Worm (Caenorhabditis elegans) whole organism, L3 larva: ENCODE results near the gene eat-4.

Source experiments
- R02D3.7 ChIP-seq: fragments of 150-350 bp; optimal IDR thresholded peaks from 2 replicates; lab custom pipeline; 2014; ENCODE audit warnings: missing biosample characterization, missing genetic modification characterization
- ama-1 ChIP-seq: fragments of 150-350 bp; optimal IDR thresholded peaks from 2 replicates; lab custom pipeline; 2018
- ceh-82 ChIP-seq: fragments of 150-350 bp; optimal IDR thresholded peaks from 2 replicates; lab custom pipeline; 2014; ENCODE audit warnings: missing biosample characterization, missing genetic modification characterization
- ceh-9 ChIP-seq: sonication (generic microtip); optimal IDR thresholded peaks from 2 replicates; lab custom pipeline; 2018; ENCODE audit warnings: missing biosample characterization, missing genetic modification characterization
- daf-12 ChIP-seq: fragments of 150-350 bp; optimal IDR thresholded peaks from 2 replicates; lab custom pipeline; 2014; ENCODE audit warnings: missing biosample characterization, missing genetic modification reagents, missing genetic modification characterization
- egl-27 ChIP-seq: sonication (generic microtip); optimal IDR thresholded peaks from 4 replicates; lab custom pipeline; 2017; ENCODE audit warnings: missing biosample characterization, missing genetic modification reagents, missing genetic modification characterization
- elt-1 ChIP-seq: fragments of 150-350 bp; optimal IDR thresholded peaks from 2 replicates; lab custom pipeline; 2014; ENCODE audit warnings: missing biosample characterization, missing genetic modification characterization
- elt-2 ChIP-seq: sonication (generic microtip); optimal IDR thresholded peaks from 2 replicates; lab custom pipeline; 2016; ENCODE audit warnings: missing genetic modification reagents, mild to moderate bottlenecking, missing genetic modification characterization, missing compliant biosample characterization
- elt-3 ChIP-seq, 3 experiments: fragments of 150-350 bp in 1 of 3; sonication (generic microtip) in 2 of 3; optimal IDR thresholded peaks; 2 replicates in 2 of 3; 4 replicates in 1 of 3; lab custom pipeline; 2014 to 2017; ENCODE audit warnings: missing biosample characterization in 3 of 3, missing genetic modification characterization in 3 of 3
- eor-1 ChIP-seq, 2 experiments: fragments of 150-350 bp; optimal IDR thresholded peaks; 2 replicates each; lab custom pipeline; 2014 to 2018; ENCODE audit warnings: missing biosample characterization in 2 of 2, missing genetic modification characterization in 2 of 2
- fkh-10 ChIP-seq: sonication (generic microtip); optimal IDR thresholded peaks from 2 replicates; lab custom pipeline; 2017; ENCODE audit warnings: missing biosample characterization, missing genetic modification reagents, missing genetic modification characterization
- hmg-11 ChIP-seq: sonication (generic microtip); optimal IDR thresholded peaks from 2 replicates; lab custom pipeline; 2016; ENCODE audit warnings: missing genetic modification characterization, missing compliant biosample characterization
- jun-1 ChIP-seq: fragments of 150-350 bp; optimal IDR thresholded peaks from 2 replicates; lab custom pipeline; 2014; ENCODE audit warnings: missing biosample characterization, missing genetic modification reagents, missing genetic modification characterization
- lin-15B ChIP-seq: fragments of 150-350 bp; optimal IDR thresholded peaks from 2 replicates; lab custom pipeline; 2014; ENCODE audit warnings: missing biosample characterization, missing genetic modification characterization
- lin-39 ChIP-seq: fragments of 150-350 bp; optimal IDR thresholded peaks from 2 replicates; lab custom pipeline; 2018; ENCODE audit warnings: missing biosample characterization, missing genetic modification reagents, missing genetic modification characterization
- mdl-1 ChIP-seq: fragments of 150-350 bp; optimal IDR thresholded peaks from 2 replicates; lab custom pipeline; 2014; ENCODE audit warnings: missing biosample characterization, missing genetic modification characterization
- mml-1 ChIP-seq: fragments of 150-350 bp; sonication (generic microtip); optimal IDR thresholded peaks from 3 replicates; lab custom pipeline; 2014; ENCODE audit warnings: missing biosample characterization, missing genetic modification characterization
- nfya-1 ChIP-seq: sonication (generic microtip); optimal IDR thresholded peaks from 2 replicates; lab custom pipeline; 2017; ENCODE audit warnings: missing genetic modification characterization, mild to moderate bottlenecking, missing compliant biosample characterization, antibody characterized with exemption, moderate library complexity; ENCODE audit not compliant: insufficient read depth
- nhr-11 ChIP-seq: fragments of 150-350 bp; optimal IDR thresholded peaks from 2 replicates; lab custom pipeline; 2014; ENCODE audit warnings: missing biosample characterization, missing genetic modification characterization
- nhr-12 ChIP-seq: fragments of 150-350 bp; optimal IDR thresholded peaks from 2 replicates; lab custom pipeline; 2014; ENCODE audit warnings: missing biosample characterization, missing genetic modification characterization
- nhr-23 ChIP-seq: fragments of 150-350 bp; optimal IDR thresholded peaks from 2 replicates; lab custom pipeline; 2014; ENCODE audit warnings: missing biosample characterization, missing genetic modification reagents, missing genetic modification characterization
- nhr-237 ChIP-seq: fragments of 150-350 bp; optimal IDR thresholded peaks from 2 replicates; lab custom pipeline; 2014; ENCODE audit warnings: missing biosample characterization, missing genetic modification characterization
- nhr-25 ChIP-seq: sonication (generic microtip); optimal IDR thresholded peaks from 2 replicates; lab custom pipeline; 2017; ENCODE audit warnings: missing biosample characterization, missing genetic modification characterization
- nhr-67 ChIP-seq: fragments of 150-350 bp; optimal IDR thresholded peaks from 2 replicates; lab custom pipeline; 2014; ENCODE audit warnings: missing biosample characterization, missing genetic modification characterization
- nhr-76 ChIP-seq: fragments of 150-350 bp; sonication (generic microtip); optimal IDR thresholded peaks from 5 replicates; lab custom pipeline; 2014; ENCODE audit warnings: missing biosample characterization, missing genetic modification characterization
- nhr-77 ChIP-seq: fragments of 150-350 bp; optimal IDR thresholded peaks from 2 replicates; lab custom pipeline; 2014; ENCODE audit warnings: missing biosample characterization, missing genetic modification characterization
- pha-4 ChIP-seq: fragments of 150-350 bp; optimal IDR thresholded peaks from 2 replicates; lab custom pipeline; 2014; ENCODE audit warnings: missing biosample characterization, missing genetic modification reagents, missing genetic modification characterization
- pqm-1 ChIP-seq: fragments of 150-350 bp; optimal IDR thresholded peaks from 2 replicates; lab custom pipeline; 2017; ENCODE audit warnings: missing biosample characterization, missing genetic modification characterization, inconsistent platforms
- sea-2 ChIP-seq: fragments of 150-350 bp; sonication (generic microtip); optimal IDR thresholded peaks from 4 replicates; lab custom pipeline; 2014; ENCODE audit warnings: missing biosample characterization, missing genetic modification reagents, missing genetic modification characterization
- skn-1 ChIP-seq: fragments of 150-350 bp; optimal IDR thresholded peaks from 2 replicates; lab custom pipeline; 2014; ENCODE audit warnings: missing biosample characterization, missing genetic modification characterization
- unc-62 ChIP-seq: fragments of 150-350 bp; sonication (generic microtip); optimal IDR thresholded peaks from 4 replicates; lab custom pipeline; 2014; ENCODE audit warnings: missing biosample characterization, missing genetic modification reagents, missing genetic modification characterization

Gene eat-4

ce11 chrIII:9105653-9106052 is 31.0 kb upstream of the eat-4 start:
- no peak for TF ChIP-seq elt-1 (tag; lab: Kevin White, UChicago)
- TF ChIP-seq nhr-67 (tag; lab: Kevin White, UChicago), result no peak
- no peak for TF ChIP-seq lin-39 (tag; lab: Kevin White, UChicago)
- no peak for TF ChIP-seq pqm-1
- TF ChIP-seq egl-27 (tag; lab: Kevin White, UChicago), result no peak
- no peak for TF ChIP-seq sea-2
- TF ChIP-seq mml-1 (tag; lab: Kevin White, UChicago), result no peak
- no peak for TF ChIP-seq nhr-11 (tag; lab: Kevin White, UChicago)
- no peak for TF ChIP-seq nfya-1 (tag; lab: Kevin White, UChicago)
- no peak for TF ChIP-seq R02D3.7 (tag; lab: Kevin White, UChicago)
- TF ChIP-seq nhr-237 (tag; lab: Kevin White, UChicago), result no peak
- no peak for TF ChIP-seq ceh-9 (tag; lab: Kevin White, UChicago)
- no peak for TF ChIP-seq pha-4 (tag; lab: Kevin White, UChicago)
- TF ChIP-seq lin-15B (tag; lab: Kevin White, UChicago), result no peak
- no peak for TF ChIP-seq elt-3 (tag; optimal IDR thresholded peaks at IDR 0.05; lab: Kevin White, UChicago)
- no peak for TF ChIP-seq ceh-82
- TF ChIP-seq skn-1 (tag; lab: Kevin White, UChicago), result no peak
- TF ChIP-seq nhr-76 (tag; lab: Kevin White, UChicago), result no peak
- TF ChIP-seq fkh-10 (GFP tag; lab: Kevin White, UChicago), result no peak
- TF ChIP-seq, all 47 proteins: peak for 0

- TF ChIP-seq fkh-10 (GFP tag; lab: Kevin White, UChicago), result no peak
- no peak for TF ChIP-seq jun-1 (tag; lab: Kevin White, UChicago)
- no peak for TF ChIP-seq mdl-1
- TF ChIP-seq elt-2, result no peak
- TF ChIP-seq nhr-23 (tag; lab: Kevin White, UChicago), result no peak
- TF ChIP-seq skn-1 (tag; lab: Kevin White, UChicago), result no peak
- TF ChIP-seq nhr-12, result no peak
- TF ChIP-seq nhr-77 (tag; lab: Kevin White, UChicago), result no peak
- TF ChIP-seq pqm-1, result no peak
- no peak for TF ChIP-seq hmg-11 (tag; lab: Kevin White, UChicago)
Observed at ce11 chrIII:9109172-9109571, 27.5 kb upstream of the eat-4 start, which contains the start of gene cya-1. TSS of gene cya-1 (minus strand) at chrIII:9109272.

ce11 chrIII:9109726-9110125 is 27.0 kb upstream of the eat-4 start:
- TF ChIP-seq daf-12 (tag; lab: Kevin White, UChicago) (no peak), eor-1 (tag; optimal IDR thresholded peaks at IDR 0.05; lab: Kevin White, UChicago) (no peak), egl-27 (tag; lab: Kevin White, UChicago) (no peak), lin-15B (tag; lab: Kevin White, UChicago) (no peak), ama-1 (lab: Kevin White, UChicago) (no peak), ceh-9 (tag; lab: Kevin White, UChicago) (no peak)

ce11 chrIII:9110270-9110669 is 26.4 kb upstream of the eat-4 start:
- TF ChIP-seq lin-15B (tag; lab: Kevin White, UChicago) (no peak), nhr-25 (peak; percentile 17), pha-4 (tag; lab: Kevin White, UChicago) (no peak), nhr-237 (tag; lab: Kevin White, UChicago) (no peak), ama-1 (lab: Kevin White, UChicago) (no peak), unc-62 (no peak), jun-1 (tag; lab: Kevin White, UChicago) (no peak), elt-2 (peak; percentile 46)

- TF ChIP-seq jun-1 (tag; lab: Kevin White, UChicago), result no peak
- no peak for TF ChIP-seq pqm-1
- peak; percentile 17 for TF ChIP-seq nhr-25
- TF ChIP-seq nhr-76 (tag; lab: Kevin White, UChicago), result no peak
- TF ChIP-seq nhr-11 (tag; lab: Kevin White, UChicago), result no peak
- TF ChIP-seq, all 47 proteins: peak for 1
Observed at ce11 chrIII:9112479-9112878, 24.2 kb upstream of the eat-4 start.

- TF ChIP-seq fkh-10 (GFP tag; lab: Kevin White, UChicago) (no peak), unc-62 (no peak), sea-2 (no peak)
Observed at ce11 chrIII:9114076-9114475, 22.6 kb upstream of the eat-4 start.
